Worm (Caenorhabditis elegans): ENCODE results near the gene cox-15.

DNA sequence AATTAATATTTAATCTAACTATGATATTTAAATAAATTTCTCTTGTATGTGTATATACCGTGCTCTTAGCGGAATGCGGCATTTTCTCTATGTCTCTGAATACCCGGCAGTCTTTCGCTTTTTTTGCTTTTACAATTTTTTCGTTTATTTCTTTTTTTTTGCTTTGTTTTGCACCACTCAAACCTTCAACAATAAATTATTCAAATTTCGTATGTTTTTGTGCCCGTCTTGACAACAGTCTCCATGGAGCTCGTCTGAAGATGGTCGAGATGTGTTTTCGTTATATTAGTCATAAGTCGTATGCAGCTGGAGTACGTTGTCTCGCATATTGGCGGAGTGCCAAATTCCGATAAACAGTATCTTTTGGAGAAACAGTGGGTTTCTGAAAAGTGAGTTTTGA, 8.4 kb downstream of the cox-15 start, which contains the start of gene T06D8.2:
- TF ChIP-seq unc-39 (tag; optimal IDR thresholded peaks at IDR 0.05) (no peak), nhr-237 (tag; optimal IDR thresholded peaks at IDR 0.05) (no peak), nhr-12 (tag; optimal IDR thresholded peaks at IDR 0.05) (no peak), elt-1 (tag; optimal IDR thresholded peaks at IDR 0.05) (no peak), snpc-4 (tag; optimal IDR thresholded peaks at IDR 0.05) (no peak)

Data from whole organism, L2 larva.